Worm (Caenorhabditis elegans): ENCODE data around the gene Y39G8B.13.
A peak's percentile ranks its signal among the peaks of the same experiment; 100 is the strongest.

Y39G8B.13 gene

ce11 chrII:13966242-13966641 lies 16.6 kb downstream of the Y39G8B.13 start, which contains the start of gene W07G1.7:
TSS of gene W07G1.7 (minus strand) at chrII:13966342.
- TF ChIP-seq nhr-20 (tag; optimal IDR thresholded peaks at IDR 0.05), result no peak
- no peak for TF ChIP-seq tbx-2 (tag; optimal IDR thresholded peaks at IDR 0.05)
- TF ChIP-seq rnt-1 (tag; optimal IDR thresholded peaks at IDR 0.05), result no peak
- TF ChIP-seq lin-14 (GFP tag; optimal IDR thresholded peaks at IDR 0.05), result no peak
- TF ChIP-seq lsy-2 (tag; optimal IDR thresholded peaks at IDR 0.05), result no peak
- no peak for TF ChIP-seq elt-2 (tag; optimal IDR thresholded peaks at IDR 0.05)
- no peak for TF ChIP-seq nhr-11 (tag; optimal IDR thresholded peaks at IDR 0.05)
- TF ChIP-seq lin-39 (tag; optimal IDR thresholded peaks at IDR 0.05), result no peak
- TF ChIP-seq pag-3 (tag; optimal IDR thresholded peaks at IDR 0.05; ENCODE audit: borderline replicate concordance, insufficient read depth), result no peak
- TF ChIP-seq fkh-10 (GFP tag; optimal IDR thresholded peaks at IDR 0.05), result no peak
- TF ChIP-seq C04F5.9 (tag; optimal IDR thresholded peaks at IDR 0.05), result no peak
- no peak for TF ChIP-seq fkh-4 (tag; optimal IDR thresholded peaks at IDR 0.05; ENCODE audit: borderline replicate concordance)
- no peak for TF ChIP-seq ceh-90 (tag; optimal IDR thresholded peaks at IDR 0.05)
- no peak for TF ChIP-seq ama-1 (optimal IDR thresholded peaks at IDR 0.05)
- TF ChIP-seq ces-1 (GFP tag; optimal IDR thresholded peaks at IDR 0.05), result no peak
- no peak for TF ChIP-seq mab-9 (GFP tag; IDR thresholded peaks at IDR 0.05)
- TF ChIP-seq ceh-82 (tag; optimal IDR thresholded peaks at IDR 0.05), result no peak
- no peak for TF ChIP-seq nhr-71 (tag; optimal IDR thresholded peaks at IDR 0.05)
- no peak for TF ChIP-seq skn-1 (tag; optimal IDR thresholded peaks at IDR 0.05)

ce11 chrII:13964325-13964724 lies 18.5 kb downstream of the Y39G8B.13 start:
- TF ChIP-seq unc-62 (GFP tag; optimal IDR thresholded peaks at IDR 0.05) (no peak), ceh-90 (tag; optimal IDR thresholded peaks at IDR 0.05) (no peak), mep-1 (tag; optimal IDR thresholded peaks at IDR 0.05) (no peak), unc-130 (tag; optimal IDR thresholded peaks at IDR 0.05) (no peak), nhr-19 (GFP tag; conservative IDR thresholded peaks at IDR 0.05) (no peak), nhr-77 (tag; optimal IDR thresholded peaks at IDR 0.05) (no peak), mef-2 (tag; optimal IDR thresholded peaks at IDR 0.05) (no peak), blmp-1 (tag; optimal IDR thresholded peaks at IDR 0.05) (no peak), nhr-20 (tag; optimal IDR thresholded peaks at IDR 0.05) (peak; percentile 2), zip-4 (GFP tag; optimal IDR thresholded peaks at IDR 0.05) (no peak), lin-14 (GFP tag; optimal IDR thresholded peaks at IDR 0.05) (no peak), rnt-1 (tag; optimal IDR thresholded peaks at IDR 0.05) (no peak), vab-15 (tag; optimal IDR thresholded peaks at IDR 0.05) (no peak), nhr-11 (tag; optimal IDR thresholded peaks at IDR 0.05) (no peak), sptf-1 (tag; optimal IDR thresholded peaks at IDR 0.05) (no peak), pax-3 (tag; optimal IDR thresholded peaks at IDR 0.05) (no peak), unc-30 (tag; optimal IDR thresholded peaks at IDR 0.05) (no peak), lin-35 (GFP tag; optimal IDR thresholded peaks at IDR 0.05) (no peak), pag-3 (tag; optimal IDR thresholded peaks at IDR 0.05; ENCODE audit: borderline replicate concordance, insufficient read depth) (no peak), ceh-8 (GFP tag; optimal IDR thresholded peaks at IDR 0.05) (peak; percentile 17), C34B4.2 (tag; optimal IDR thresholded peaks at IDR 0.05) (no peak), hpl-2 (GFP tag; optimal IDR thresholded peaks at IDR 0.05) (no peak), F16B12.6 (tag; optimal IDR thresholded peaks at IDR 0.05) (no peak), mab-9 (GFP tag; IDR thresholded peaks at IDR 0.05) (no peak), lin-13 (GFP tag; optimal IDR thresholded peaks at IDR 0.05) (no peak), hlh-17 (GFP tag; optimal IDR thresholded peaks at IDR 0.05; ENCODE audit: borderline replicate concordance) (no peak), nhr-76 (tag; optimal IDR thresholded peaks at IDR 0.05) (no peak), nhr-90 (tag; optimal IDR thresholded peaks at IDR 0.05; ENCODE audit: poor library complexity) (no peak), swsn-7 (tag; optimal IDR thresholded peaks at IDR 0.05) (peak; percentile 7), alr-1 (tag; optimal IDR thresholded peaks at IDR 0.05; ENCODE audit: borderline replicate concordance) (no peak), mdl-1 (tag; optimal IDR thresholded peaks at IDR 0.05) (no peak), fkh-8 (tag; optimal IDR thresholded peaks at IDR 0.05) (peak; percentile 87), C16A3.4 (tag; optimal IDR thresholded peaks at IDR 0.05) (no peak), egl-13 (tag; optimal IDR thresholded peaks at IDR 0.05) (no peak), grh-1 (GFP tag; IDR thresholded peaks at IDR 0.05) (no peak), nhr-28 (tag; optimal IDR thresholded peaks at IDR 0.05) (no peak), xbp-1 (tag; optimal IDR thresholded peaks at IDR 0.05) (no peak), nhr-85 (tag) (no peak), skn-1 (tag; optimal IDR thresholded peaks at IDR 0.05) (no peak), efl-3 (GFP tag; optimal IDR thresholded peaks at IDR 0.05) (no peak), nhr-71 (tag; optimal IDR thresholded peaks at IDR 0.05) (peak; percentile 49)
